Worm (Caenorhabditis elegans) whole organism, L4/young adult: ENCODE data around the gene C34B4.4.

Source experiments
- W03F9.2 ChIP-seq: fragments of 150-350 bp; optimal IDR thresholded peaks from 2 replicates; lab custom pipeline; 2014; ENCODE audit warnings: missing biosample characterization, missing genetic modification characterization
- dao-5 ChIP-seq: sonication (generic microtip); optimal IDR thresholded peaks from 2 replicates; lab custom pipeline; 2016; ENCODE audit warnings: missing genotype, missing genetic modification characterization, moderate library complexity, missing compliant biosample characterization

- TF ChIP-seq W03F9.2 (tag; lab: Kevin White, UChicago) (no peak), dao-5 (no peak)
Observed at ce11 chrV:13105840-13106429, 15.7 kb downstream of the C34B4.4 start.
